Worm (Caenorhabditis elegans) whole organism, late embryonic: ENCODE results near the gene srw-100.

Source experiments
- C38D4.7 ChIP-seq: fragments of 200-800 bp; sonication (Bioruptor generic); optimal IDR thresholded peaks from 2 replicates; lab custom pipeline; 2018; ENCODE audit warnings: mild to moderate bottlenecking, missing genetic modification characterization, moderate library complexity, missing compliant biosample characterization
- Y22D7AL.16 ChIP-seq: sonication (generic microtip); optimal IDR thresholded peaks from 2 replicates; lab custom pipeline; 2016; ENCODE audit warnings: missing genetic modification characterization, missing compliant biosample characterization
- ahr-1 ChIP-seq: sonication (generic microtip); optimal IDR thresholded peaks from 2 replicates; lab custom pipeline; 2016; ENCODE audit warnings: missing genetic modification characterization, missing compliant biosample characterization
- ama-1 ChIP-seq: fragments of 150-350 bp; optimal IDR thresholded peaks from 2 replicates; lab custom pipeline; 2014
- ceh-14 ChIP-seq: sonication (generic microtip); optimal IDR thresholded peaks from 2 replicates; lab custom pipeline; 2016; ENCODE audit warnings: missing genotype, missing genetic modification characterization, missing compliant biosample characterization
- ceh-19 ChIP-seq: fragments of 200-800 bp; sonication (Bioruptor generic); optimal IDR thresholded peaks from 2 replicates; lab custom pipeline; 2018; ENCODE audit warnings: mild to moderate bottlenecking, missing genetic modification characterization, missing compliant biosample characterization
- ceh-2 ChIP-seq: sonication (generic microtip); optimal IDR thresholded peaks from 2 replicates; lab custom pipeline; 2016; ENCODE audit warnings: missing genotype, missing genetic modification characterization, missing compliant biosample characterization
- ceh-31 ChIP-seq: sonication (generic microtip); optimal IDR thresholded peaks from 2 replicates; lab custom pipeline; 2016; ENCODE audit warnings: missing genetic modification characterization, missing compliant biosample characterization
- ceh-45 ChIP-seq: fragments of 200-800 bp; sonication (Bioruptor generic); IDR thresholded peaks from 2 replicates; pipeline ENCODE4 v1.3.6; 2022; ENCODE audit warnings: missing genetic modification reagents, missing genetic modification characterization, missing compliant biosample characterization
- ceh-48 ChIP-seq: sonication (generic microtip); optimal IDR thresholded peaks from 2 replicates; lab custom pipeline; 2016; ENCODE audit warnings: missing genetic modification characterization, inconsistent platforms, missing compliant biosample characterization
- che-1 ChIP-seq: sonication (generic microtip); optimal IDR thresholded peaks from 2 replicates; lab custom pipeline; 2016; ENCODE audit warnings: mild to moderate bottlenecking, missing genetic modification characterization, missing compliant biosample characterization
- dmd-4 ChIP-seq: sonication (generic microtip); optimal IDR thresholded peaks from 2 replicates; lab custom pipeline; 2016; ENCODE audit warnings: borderline replicate concordance, missing genetic modification characterization, missing compliant biosample characterization
- dve-1 ChIP-seq: sonication (generic microtip); optimal IDR thresholded peaks from 2 replicates; lab custom pipeline; 2017; ENCODE audit warnings: antibody characterized with exemption, mild to moderate bottlenecking, missing genetic modification characterization, missing compliant biosample characterization
- elt-2 ChIP-seq: sonication (generic microtip); optimal IDR thresholded peaks from 2 replicates; lab custom pipeline; 2016; ENCODE audit warnings: missing genetic modification reagents, missing genetic modification characterization, missing compliant biosample characterization
- ets-4 ChIP-seq: sonication (generic microtip); optimal IDR thresholded peaks from 2 replicates; lab custom pipeline; 2016; ENCODE audit warnings: missing genetic modification characterization, missing compliant biosample characterization
- eyg-1 ChIP-seq: sonication (generic microtip); optimal IDR thresholded peaks from 2 replicates; lab custom pipeline; 2016; ENCODE audit warnings: missing genotype, missing genetic modification characterization, missing compliant biosample characterization
- fax-1 ChIP-seq: sonication (generic microtip); optimal IDR thresholded peaks from 2 replicates; lab custom pipeline; 2016; ENCODE audit warnings: missing genotype, missing genetic modification characterization, missing compliant biosample characterization
- fkh-10 ChIP-seq: fragments of 150-350 bp; optimal IDR thresholded peaks from 2 replicates; lab custom pipeline; 2014; ENCODE audit warnings: missing biosample characterization, missing genetic modification reagents, missing genetic modification characterization
- fkh-6 ChIP-seq: sonication (generic microtip); optimal IDR thresholded peaks from 2 replicates; lab custom pipeline; 2016; ENCODE audit warnings: missing genetic modification characterization, missing compliant biosample characterization
- gmeb-2 ChIP-seq: sonication (generic microtip); optimal IDR thresholded peaks from 2 replicates; lab custom pipeline; 2016; ENCODE audit warnings: missing genetic modification characterization, inconsistent platforms, missing compliant biosample characterization
- hlh-13 ChIP-seq: fragments of 200-800 bp; sonication (Bioruptor generic); optimal IDR thresholded peaks from 2 replicates; lab custom pipeline; 2018; ENCODE audit warnings: mild to moderate bottlenecking, missing genetic modification characterization, missing compliant biosample characterization
- hlh-8 ChIP-seq: sonication (generic microtip); optimal IDR thresholded peaks from 2 replicates; lab custom pipeline; 2016; ENCODE audit warnings: missing genotype, missing genetic modification characterization, missing compliant biosample characterization
- madf-2 ChIP-seq: sonication (generic microtip); optimal IDR thresholded peaks from 2 replicates; lab custom pipeline; 2017; ENCODE audit warnings: missing genetic modification characterization, missing compliant biosample characterization
- mec-3 ChIP-seq: sonication (generic microtip); optimal IDR thresholded peaks from 2 replicates; lab custom pipeline; 2016; ENCODE audit warnings: borderline replicate concordance, missing genetic modification characterization, missing compliant biosample characterization
- nfya-1 ChIP-seq: sonication (generic microtip); optimal IDR thresholded peaks from 2 replicates; lab custom pipeline; 2017; ENCODE audit warnings: missing genetic modification characterization, mild to moderate bottlenecking, missing compliant biosample characterization, antibody characterized with exemption, moderate library complexity
- odd-2 ChIP-seq: sonication (generic microtip); optimal IDR thresholded peaks from 2 replicates; lab custom pipeline; 2017; ENCODE audit warnings: antibody characterized with exemption, mild to moderate bottlenecking, missing genetic modification characterization, missing compliant biosample characterization
- pag-3 ChIP-seq: sonication (generic microtip); optimal IDR thresholded peaks from 2 replicates; lab custom pipeline; 2016; ENCODE audit warnings: missing compliant biosample characterization, missing genetic modification characterization, borderline replicate concordance
- pax-1 ChIP-seq: fragments of 150-350 bp; optimal IDR thresholded peaks from 2 replicates; lab custom pipeline; 2014; ENCODE audit warnings: missing biosample characterization, missing genetic modification characterization
- pha-4 ChIP-seq: fragments of 150-350 bp; optimal IDR thresholded peaks from 2 replicates; lab custom pipeline; 2018; ENCODE audit warnings: missing biosample characterization, missing genetic modification reagents, missing genetic modification characterization
- sdc-2 ChIP-seq: sonication (generic microtip); optimal IDR thresholded peaks from 2 replicates; lab custom pipeline; 2016; ENCODE audit warnings: missing genotype, missing genetic modification characterization, missing compliant biosample characterization
- sox-2 ChIP-seq: fragments of 200-800 bp; sonication (Bioruptor generic); IDR thresholded peaks from 2 replicates; pipeline ENCODE4 v1.3.6; 2022; ENCODE audit warnings: missing genetic modification reagents, missing genetic modification characterization, missing compliant biosample characterization
- sox-4 ChIP-seq: sonication (generic microtip); optimal IDR thresholded peaks from 2 replicates; lab custom pipeline; 2017; ENCODE audit warnings: mild to moderate bottlenecking, missing genetic modification characterization, inconsistent platforms, missing compliant biosample characterization
- syd-9 ChIP-seq: sonication (generic microtip); optimal IDR thresholded peaks from 2 replicates; lab custom pipeline; 2016; ENCODE audit warnings: mild to moderate bottlenecking, missing genetic modification characterization, moderate library complexity, missing compliant biosample characterization
- tbx-2 ChIP-seq: sonication (generic microtip); optimal IDR thresholded peaks from 2 replicates; lab custom pipeline; 2016; ENCODE audit warnings: missing genetic modification characterization, missing compliant biosample characterization
- tbx-7 ChIP-seq: sonication (generic microtip); optimal IDR thresholded peaks from 2 replicates; lab custom pipeline; 2016; ENCODE audit warnings: missing genotype, missing genetic modification characterization, missing compliant biosample characterization
- ttx-3 ChIP-seq: sonication (generic microtip); optimal IDR thresholded peaks from 2 replicates; lab custom pipeline; 2016; ENCODE audit warnings: missing genetic modification reagents, missing genetic modification characterization, missing compliant biosample characterization
- unc-55 ChIP-seq: sonication (generic microtip); optimal IDR thresholded peaks from 2 replicates; lab custom pipeline; 2017; ENCODE audit warnings: missing biosample characterization, missing genetic modification reagents, missing genetic modification characterization
- unc-86 ChIP-seq: sonication (generic microtip); optimal IDR thresholded peaks from 2 replicates; lab custom pipeline; 2016; ENCODE audit warnings: missing genetic modification characterization, missing compliant biosample characterization
- zip-5 ChIP-seq: sonication (generic microtip); optimal IDR thresholded peaks from 2 replicates; lab custom pipeline; 2016; ENCODE audit warnings: missing genetic modification characterization, missing compliant biosample characterization

The srw-100 gene

ce11 chrV:1718232-1718631 lies 7.2 kb downstream of the srw-100 start:
- TF ChIP-seq ceh-48 (no peak), fkh-10 (GFP tag; lab: Kevin White, UChicago) (no peak), hlh-8 (tag; lab: Kevin White, UChicago) (no peak), tbx-7 (no peak), elt-2 (tag; lab: Kevin White, UChicago) (no peak), mec-3 (tag; lab: Kevin White, UChicago) (no peak), fax-1 (tag; lab: Kevin White, UChicago) (no peak), pax-1 (tag; lab: Kevin White, UChicago) (no peak)

ce11 chrV:1719927-1720326 lies 8.9 kb downstream of the srw-100 start, which contains the start of gene srw-102:
srw-102 (plus strand) TSS chrV:1720227.
- no peak for TF ChIP-seq gmeb-2 (tag; lab: Kevin White, UChicago)
- no peak for TF ChIP-seq odd-2 (tag; lab: Kevin White, UChicago)
- TF ChIP-seq fkh-6 (tag; lab: Kevin White, UChicago): no peak
- TF ChIP-seq ceh-31: no peak
- TF ChIP-seq ahr-1 (tag; lab: Kevin White, UChicago): no peak
- TF ChIP-seq hlh-13 (GFP tag; lab: Kevin White, UChicago): no peak
- TF ChIP-seq unc-55: no peak

ce11 chrV:1721966-1722365 lies 11.0 kb downstream of the srw-100 start, which contains the start of gene srw-101:
srw-101 (plus strand) TSS chrV:1722266.
- no peak for TF ChIP-seq gmeb-2 (tag; lab: Kevin White, UChicago)
- TF ChIP-seq dve-1 (tag; lab: Kevin White, UChicago): no peak
- TF ChIP-seq madf-2: no peak
- TF ChIP-seq pag-3 (tag; lab: Kevin White, UChicago): no peak
- no peak for TF ChIP-seq che-1
- TF ChIP-seq ceh-45: no peak
- TF ChIP-seq ceh-19: no peak
- TF ChIP-seq elt-2 (tag; lab: Kevin White, UChicago): no peak
- TF ChIP-seq ceh-2: no peak
- no peak for TF ChIP-seq ama-1 (lab: Kevin White, UChicago)
- no peak for TF ChIP-seq eyg-1
- TF ChIP-seq fkh-6 (tag; lab: Kevin White, UChicago): no peak
- no peak for TF ChIP-seq dmd-4 (tag; lab: Kevin White, UChicago)
- TF ChIP-seq unc-86: no peak
- TF ChIP-seq tbx-2: no peak
- TF ChIP-seq, all 69 proteins: peak for 0

- TF ChIP-seq nfya-1 (tag; lab: Kevin White, UChicago) (no peak), elt-2 (tag; lab: Kevin White, UChicago) (no peak), C38D4.7 (GFP tag; lab: Kevin White, UChicago) (no peak), dve-1 (tag; lab: Kevin White, UChicago) (no peak), eyg-1 (no peak), sdc-2 (tag; lab: Kevin White, UChicago) (no peak), ahr-1 (tag; lab: Kevin White, UChicago) (no peak)
- TF ChIP-seq, all 69 proteins: peak for 0
Measured at ce11 chrV:1725353-1725752, 14.3 kb downstream of the srw-100 start, which contains the start of gene sri-27. sri-27 (plus strand) TSS chrV:1725653.

ce11 chrV:1731918-1732317 lies 20.9 kb downstream of the srw-100 start, which contains the start of gene gst-21:
gst-21 (minus strand) TSS chrV:1732018.
- TF ChIP-seq tbx-2 (no peak), ets-4 (tag; lab: Kevin White, UChicago) (no peak), Y22D7AL.16 (no peak), C38D4.7 (GFP tag; lab: Kevin White, UChicago) (no peak), syd-9 (tag; lab: Kevin White, UChicago) (no peak), zip-5 (tag; lab: Kevin White, UChicago) (no peak), ceh-14 (tag; lab: Kevin White, UChicago) (no peak), ttx-3 (tag; lab: Kevin White, UChicago) (no peak), sox-2 (no peak), che-1 (no peak), sox-4 (tag; lab: Kevin White, UChicago) (no peak), pag-3 (tag; lab: Kevin White, UChicago) (no peak), hlh-13 (GFP tag; lab: Kevin White, UChicago) (no peak), pha-4 (no peak)
- TF ChIP-seq, all 69 proteins: peak for 0
